Worm (Caenorhabditis elegans) whole organism, young adult: Measurements from ENCODE around the gene Y102A11A.2.
"Not testable (repeated sequence)": the region's sequence is repeated elsewhere in the genome, so short reads cannot be mapped to it uniquely, and the experiment has no call there.

Experiments used
- F57A8.1 ChIP-seq: fragments of 200-800 bp; sonication (Bioruptor generic); optimal IDR thresholded peaks from 2 replicates; lab custom pipeline; 2018; ENCODE audit warnings: mild to moderate bottlenecking, missing genetic modification characterization, moderate library complexity, missing compliant biosample characterization
- egl-44 ChIP-seq: fragments of 200-800 bp; sonication (Bioruptor generic); IDR thresholded peaks from 2 replicates; pipeline ENCODE4 v1.3.6; 2022; ENCODE audit warnings: missing genetic modification reagents, missing genetic modification characterization, missing compliant biosample characterization
- unc-130 ChIP-seq: sonication (generic microtip); optimal IDR thresholded peaks from 2 replicates; lab custom pipeline; 2016; ENCODE audit warnings: missing genetic modification reagents, missing genetic modification characterization, missing compliant biosample characterization
- xnd-1 ChIP-seq: sonication (generic microtip); optimal IDR thresholded peaks from 2 replicates; lab custom pipeline; 2016; ENCODE audit warnings: missing genotype, missing genetic modification reagents, missing genetic modification characterization, missing compliant biosample characterization

DNA sequence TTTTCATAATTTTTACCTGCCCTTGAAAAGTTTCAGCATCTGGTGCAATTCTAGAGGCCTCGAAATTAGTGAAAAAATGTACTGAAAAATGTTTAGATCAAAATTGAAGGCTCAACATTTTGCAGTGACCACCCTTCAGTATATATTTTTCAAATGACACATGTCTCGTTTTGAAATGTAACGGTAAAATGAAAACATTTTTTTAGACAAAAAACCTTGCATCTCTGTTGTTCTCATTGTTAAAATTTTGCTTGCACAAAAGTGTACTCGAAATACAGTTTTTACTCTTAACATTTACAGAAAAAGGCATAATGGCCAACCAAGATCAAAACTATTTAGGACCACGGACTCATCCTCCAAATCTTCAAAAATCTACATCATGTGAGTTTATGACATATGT lies at the start of gene Y102A11A.2:
- TF ChIP-seq egl-44 (GFP tag; lab: Robert Waterston, UW); xnd-1 (tag; lab: Kevin White, UChicago); F57A8.1; unc-130 (GFP tag; lab: Kevin White, UChicago): not testable (repeated sequence)
